Fruit fly (Drosophila melanogaster) whole organism, embryonic: ENCODE measurements around the gene CG1622.

Experiments
- Adf1 ChIP-seq: fragments of 200-800 bp; sonication (Bioruptor generic); IDR thresholded peaks from 2 replicates; pipeline ENCODE4 v1.3.6; 2022; ENCODE audit warnings: missing biosample characterization, missing genetic modification characterization
- Bteb2 ChIP-seq: fragments of 200-800 bp; sonication (Bioruptor generic); optimal IDR thresholded peaks from 2 replicates; lab custom pipeline; 2016; ENCODE audit warnings: missing biosample characterization, missing genetic modification characterization
- CG14710 ChIP-seq: fragments of 200-800 bp; sonication (Bioruptor generic); optimal IDR thresholded peaks from 3 replicates; lab custom pipeline; 2019; ENCODE audit warnings: missing biosample characterization, mild to moderate bottlenecking, missing genetic modification characterization, moderate library complexity
- CG14860 ChIP-seq: fragments of 200-800 bp; sonication (Bioruptor generic); IDR thresholded peaks from 3 replicates; pipeline ENCODE4 v1.3.6; 2022; ENCODE audit warnings: missing biosample characterization, missing genetic modification characterization; ENCODE audit not compliant: partially characterized antibody
- CG17912 ChIP-seq: fragments of 200-800 bp; sonication (Bioruptor generic); optimal IDR thresholded peaks from 2 replicates; lab custom pipeline; 2018; ENCODE audit warnings: missing biosample characterization, mild to moderate bottlenecking, missing genetic modification characterization
- CG18599 ChIP-seq: fragments of 200-800 bp; sonication (Bioruptor generic); optimal IDR thresholded peaks from 3 replicates; lab custom pipeline; 2017; ENCODE audit warnings: missing biosample characterization, missing genetic modification characterization, mild to moderate bottlenecking, moderate library complexity, missing genetic modification reagents
- CG2199 ChIP-seq: fragments of 200-800 bp; sonication (Bioruptor generic); IDR thresholded peaks from 3 replicates; pipeline ENCODE4 v1.3.6; 2022; ENCODE audit warnings: missing biosample characterization, missing genetic modification characterization
- CG2875 ChIP-seq: fragments of 200-800 bp; sonication (Bioruptor generic); optimal IDR thresholded peaks from 2 replicates; lab custom pipeline; 2017; ENCODE audit warnings: missing biosample characterization, mild to moderate bottlenecking, missing genetic modification characterization, missing genetic modification reagents
- CG32772 ChIP-seq: fragments of 200-800 bp; sonication (Bioruptor generic); IDR thresholded peaks from 2 replicates; pipeline ENCODE4 v1.3.6; 2022; ENCODE audit warnings: missing biosample characterization, missing genetic modification characterization
- CG3281 ChIP-seq: fragments of 200-800 bp; sonication (Bioruptor generic); optimal IDR thresholded peaks from 3 replicates; lab custom pipeline; 2017; ENCODE audit warnings: missing biosample characterization, mild to moderate bottlenecking, missing genetic modification characterization
- CG6254 ChIP-seq: fragments of 200-800 bp; sonication (Bioruptor generic); optimal IDR thresholded peaks from 3 replicates; lab custom pipeline; 2017; ENCODE audit warnings: mild to moderate bottlenecking, missing biosample characterization, missing genetic modification reagents, missing genetic modification characterization
- CG6765 ChIP-seq: fragments of 200-800 bp; sonication (Bioruptor generic); optimal IDR thresholded peaks from 3 replicates; lab custom pipeline; 2017; ENCODE audit warnings: missing biosample characterization, mild to moderate bottlenecking, missing genetic modification characterization
- CG6854 ChIP-seq: fragments of 200-800 bp; sonication (Bioruptor generic); optimal IDR thresholded peaks from 3 replicates; lab custom pipeline; 2017; ENCODE audit warnings: missing biosample characterization, mild to moderate bottlenecking, missing genetic modification characterization
- CG7271 ChIP-seq: fragments of 200-800 bp; sonication (Bioruptor generic); optimal IDR thresholded peaks from 2 replicates; lab custom pipeline; 2018; ENCODE audit warnings: missing biosample characterization, mild to moderate bottlenecking, missing genetic modification characterization, moderate library complexity
- CG8944 ChIP-seq: fragments of 200-800 bp; sonication (Bioruptor generic); optimal IDR thresholded peaks from 3 replicates; lab custom pipeline; 2016; ENCODE audit warnings: missing biosample characterization, missing genetic modification characterization
- CG9932 ChIP-seq: fragments of 200-800 bp; sonication (Bioruptor generic); IDR thresholded peaks from 2 replicates; pipeline ENCODE4 v1.3.6; 2022; ENCODE audit warnings: missing biosample characterization, missing genetic modification characterization
- CHES-1-like ChIP-seq: fragments of 200-800 bp; sonication (Bioruptor generic); optimal IDR thresholded peaks from 2 replicates; lab custom pipeline; 2016; ENCODE audit warnings: missing biosample characterization, missing genetic modification characterization
- D19B ChIP-seq: fragments of 200-800 bp; sonication (Bioruptor generic); optimal IDR thresholded peaks from 2 replicates; lab custom pipeline; 2017; ENCODE audit warnings: missing biosample characterization, mild to moderate bottlenecking, missing genetic modification characterization
- Elba2 ChIP-seq: fragments of 200-800 bp; sonication (Bioruptor generic); optimal IDR thresholded peaks from 3 replicates; lab custom pipeline; 2016; ENCODE audit warnings: missing biosample characterization, missing genetic modification characterization
- Hand ChIP-seq: fragments of 200-800 bp; sonication (Bioruptor generic); optimal IDR thresholded peaks from 2 replicates; lab custom pipeline; 2017; ENCODE audit warnings: mild to moderate bottlenecking, missing biosample characterization, missing genetic modification reagents, missing genetic modification characterization
- Hmr ChIP-seq: fragments of 200-800 bp; sonication (Bioruptor generic); optimal IDR thresholded peaks from 3 replicates; lab custom pipeline; 2017; ENCODE audit warnings: mild to moderate bottlenecking, missing biosample characterization, missing genetic modification reagents, missing genetic modification characterization
- MESR4 ChIP-seq: fragments of 200-800 bp; sonication (Bioruptor generic); optimal IDR thresholded peaks from 2 replicates; lab custom pipeline; 2018; ENCODE audit warnings: missing biosample characterization, mild to moderate bottlenecking, missing genetic modification characterization, moderate library complexity
- Mes4 ChIP-seq: fragments of 200-800 bp; sonication (Bioruptor generic); optimal IDR thresholded peaks from 2 replicates; lab custom pipeline; 2016; ENCODE audit warnings: missing biosample characterization, missing genetic modification characterization
- Mrtf ChIP-seq: fragments of 200-800 bp; sonication (Bioruptor generic); IDR thresholded peaks from 3 replicates; pipeline ENCODE4 v1.3.6; 2022; ENCODE audit warnings: missing biosample characterization, missing genetic modification characterization
- NC2α ChIP-seq: fragments of 200-800 bp; sonication (Bioruptor generic); optimal IDR thresholded peaks from 2 replicates; lab custom pipeline; 2016; ENCODE audit warnings: missing biosample characterization, missing genetic modification characterization
- Nf-YC ChIP-seq: fragments of 200-800 bp; optimal IDR thresholded peaks from 3 replicates; lab custom pipeline; 2019; ENCODE audit warnings: missing biosample characterization, mild to moderate bottlenecking, missing genetic modification characterization, moderate library complexity
- Spps ChIP-seq: fragments of 200-800 bp; sonication (Bioruptor generic); optimal IDR thresholded peaks from 2 replicates; lab custom pipeline; 2018; ENCODE audit warnings: missing biosample characterization, mild to moderate bottlenecking, missing genetic modification characterization
- Usf ChIP-seq: fragments of 200-800 bp; sonication (Bioruptor generic); optimal IDR thresholded peaks from 2 replicates; lab custom pipeline; 2017; ENCODE audit warnings: missing genotype, missing biosample characterization, missing genetic modification characterization
- ato ChIP-seq: fragments of 200-800 bp; sonication (Bioruptor generic); IDR thresholded peaks from 2 replicates; pipeline ENCODE4 v1.3.6; 2022; ENCODE audit warnings: missing biosample characterization, missing genetic modification characterization; ENCODE audit not compliant: partially characterized antibody
- bab2 ChIP-seq: fragments of 200-800 bp; sonication (Bioruptor generic); optimal IDR thresholded peaks from 2 replicates; lab custom pipeline; 2016; ENCODE audit warnings: missing biosample characterization, missing genetic modification characterization
- bbx ChIP-seq: fragments of 200-800 bp; sonication (Bioruptor generic); IDR thresholded peaks from 2 replicates; pipeline ENCODE4 v1.3.6; 2022; ENCODE audit warnings: missing biosample characterization, missing genetic modification characterization; ENCODE audit not compliant: partially characterized antibody
- btn ChIP-seq: fragments of 200-800 bp; sonication (Bioruptor generic); optimal IDR thresholded peaks from 2 replicates; lab custom pipeline; 2016; ENCODE audit warnings: missing biosample characterization, missing genetic modification characterization
- chif ChIP-seq, 2 experiments: fragments of 200-800 bp; sonication (Bioruptor generic); optimal IDR thresholded peaks; 3 replicates each; lab custom pipeline; 2016; ENCODE audit warnings: missing biosample characterization in 2 of 2, missing genetic modification characterization in 2 of 2
- chm ChIP-seq: fragments of 200-800 bp; sonication (Bioruptor generic); IDR thresholded peaks from 2 replicates; pipeline ENCODE4 v1.3.6; 2022; ENCODE audit warnings: missing biosample characterization, missing genetic modification characterization
- dati ChIP-seq: fragments of 200-800 bp; sonication (Bioruptor generic); IDR thresholded peaks from 2 replicates; pipeline ENCODE4 v1.3.6; 2022; ENCODE audit warnings: missing biosample characterization, missing genetic modification characterization
- disco-r ChIP-seq: fragments of 200-800 bp; sonication (Bioruptor generic); optimal IDR thresholded peaks from 2 replicates; lab custom pipeline; 2016; ENCODE audit warnings: missing biosample characterization, missing genetic modification characterization
- gce ChIP-seq: fragments of 200-800 bp; sonication (Bioruptor generic); IDR thresholded peaks from 3 replicates; pipeline ENCODE4 v1.3.6; 2022; ENCODE audit warnings: missing biosample characterization, missing genetic modification characterization
- hth ChIP-seq: fragments of >200 bp; optimal IDR thresholded peaks from 2 replicates; lab custom pipeline; 2017; ENCODE audit warnings: inconsistent platforms
- onecut ChIP-seq: fragments of 200-800 bp; sonication (Bioruptor generic); IDR thresholded peaks from 2 replicates; pipeline ENCODE4 v1.3.6; 2022; ENCODE audit warnings: missing biosample characterization, missing genetic modification characterization
- p53 ChIP-seq: fragments of 200-800 bp; sonication (Bioruptor generic); optimal IDR thresholded peaks from 2 replicates; lab custom pipeline; 2016; ENCODE audit warnings: missing biosample characterization, missing genetic modification characterization
- pan ChIP-seq, 4 experiments: fragments of >200 bp in 3 of 4; fragments of 200-800 bp in 1 of 4; sonication (Bioruptor generic) in 1 of 4; optimal IDR thresholded peaks in 3 of 4; IDR thresholded peaks in 1 of 4; 2 replicates each; pipeline versions ENCODE4 v1.3.6 to Lab custom; 2017 to 2022; ENCODE audit warnings: missing biosample characterization in 2 of 4, missing genetic modification characterization in 2 of 4, mixed read lengths in 1 of 4
- pnt ChIP-seq: fragments of 200-800 bp; sonication (Bioruptor generic); optimal IDR thresholded peaks from 3 replicates; lab custom pipeline; 2016; ENCODE audit warnings: missing biosample characterization, missing genetic modification characterization
- psq ChIP-seq: fragments of 200-800 bp; sonication (Bioruptor generic); optimal IDR thresholded peaks from 2 replicates; lab custom pipeline; 2017; ENCODE audit warnings: missing biosample characterization, missing genetic modification characterization
- row ChIP-seq: fragments of 200-800 bp; sonication (Bioruptor generic); IDR thresholded peaks from 3 replicates; pipeline ENCODE4 v1.3.6; 2022; ENCODE audit warnings: missing biosample characterization, missing genetic modification characterization
- run ChIP-seq: fragments of 200-800 bp; sonication (Bioruptor generic); optimal IDR thresholded peaks from 3 replicates; lab custom pipeline; 2018; ENCODE audit warnings: missing biosample characterization, mild to moderate bottlenecking, missing genetic modification characterization
- scrt ChIP-seq: fragments of 200-800 bp; sonication (Bioruptor generic); optimal IDR thresholded peaks from 2 replicates; lab custom pipeline; 2018; ENCODE audit warnings: missing biosample characterization, mild to moderate bottlenecking, missing genetic modification characterization, moderate library complexity
- sim ChIP-seq: fragments of 200-800 bp; sonication (Bioruptor generic); IDR thresholded peaks from 2 replicates; pipeline ENCODE4 v1.3.6; 2022; ENCODE audit warnings: missing biosample characterization, missing genetic modification characterization
- slou ChIP-seq: fragments of 200-800 bp; sonication (Bioruptor generic); optimal IDR thresholded peaks from 3 replicates; lab custom pipeline; 2016; ENCODE audit warnings: missing biosample characterization, missing genetic modification characterization
- sqz ChIP-seq: fragments of 200-800 bp; sonication (Bioruptor generic); optimal IDR thresholded peaks from 3 replicates; lab custom pipeline; 2018; ENCODE audit warnings: missing biosample characterization, mild to moderate bottlenecking, missing genetic modification characterization
- tgo ChIP-seq: fragments of 200-800 bp; sonication (Bioruptor generic); IDR thresholded peaks from 3 replicates; pipeline ENCODE4 v1.3.6; 2022; ENCODE audit warnings: missing biosample characterization, missing genetic modification characterization
- wek ChIP-seq: fragments of 200-800 bp; sonication (Bioruptor generic); optimal IDR thresholded peaks from 3 replicates; lab custom pipeline; 2018; ENCODE audit warnings: missing biosample characterization, mild to moderate bottlenecking, missing genetic modification characterization, moderate library complexity

CG1622 gene

dm6 chrX:13251310-13251709, 45.6 kb upstream of the CG1622 start (continued):
- TF ChIP-seq CG14710 (tag; lab: Kevin White, UChicago) (peak; percentile 36), CG6765 (GFP tag; lab: Kevin White, UChicago) (no peak), sqz (GFP tag; lab: Kevin White, UChicago) (no peak), slou (peak; percentile 48), sim (GFP tag; lab: Robert Waterston, UW) (0 out of 2 replicates have a peak, but pooled peaks have one; percentile 18), CHES-1-like (GFP tag; lab: Kevin White, UChicago) (peak; percentile 68), chif (GFP tag; optimal IDR thresholded peaks at IDR 0.05; lab: Kevin White, UChicago) (peak; percentile 75), CG6254 (GFP tag; lab: Kevin White, UChicago) (peak; percentile 57), tgo (peak; percentile 77), Mrtf (GFP tag; lab: Robert Waterston, UW) (peak; percentile 74), CG7271 (tag; lab: Kevin White, UChicago) (no peak), ato (GFP tag; lab: Robert Waterston, UW) (no peak), CG14860 (no peak), Adf1 (GFP tag; lab: Robert Waterston, UW) (no peak), Hmr (GFP tag; lab: Kevin White, UChicago) (peak; percentile 69), Nf-YC (tag; lab: Kevin White, UChicago) (no peak), Elba2 (GFP tag; lab: Kevin White, UChicago) (no peak), btn (GFP tag; lab: Kevin White, UChicago) (peak; percentile 69), Hand (GFP tag; lab: Kevin White, UChicago) (peak; percentile 8), run (tag; lab: Kevin White, UChicago) (peak; percentile 24), pan (optimal IDR thresholded peaks at IDR 0.05; lab: Kevin White, UChicago) (no peak), pan (GFP tag; optimal IDR thresholded peaks at IDR 0.05 in 1 of 2, IDR thresholded peaks at IDR 0.05 in 1 of 2) (peak in 1 of 2 experiments; percentile 76), CG32772 (GFP tag; lab: Robert Waterston, UW) (peak; percentile 81), row (GFP tag; lab: Robert Waterston, UW) (peak; percentile 75), D19B (GFP tag; lab: Kevin White, UChicago) (peak; percentile 26), scrt (GFP tag; lab: Kevin White, UChicago) (peak; percentile 46), p53 (peak; percentile 71), CG6854 (GFP tag; lab: Kevin White, UChicago) (peak; percentile 44), disco-r (GFP tag; lab: Kevin White, UChicago) (peak; percentile 17), Usf (GFP tag; lab: Kevin White, UChicago) (peak; percentile 77), Bteb2 (GFP tag; lab: Kevin White, UChicago) (peak; percentile 65), CG18599 (GFP tag; lab: Kevin White, UChicago) (peak; percentile 86), MESR4 (no peak), psq (GFP tag; lab: Kevin White, UChicago) (no peak), chm (0 out of 2 replicates have a peak, but pooled peaks have one; percentile 38), CG9932 (peak; percentile 70), CG17912 (GFP tag; lab: Kevin White, UChicago) (no peak), bab2 (GFP tag; lab: Kevin White, UChicago) (peak; percentile 68), CG8944 (GFP tag; lab: Kevin White, UChicago) (peak; percentile 65), gce (GFP tag; lab: Robert Waterston, UW) (peak; percentile 76; the same call in 2 of the 3 replicates), Mes4 (peak; percentile 67), wek (GFP tag; lab: Kevin White, UChicago) (peak; percentile 49), onecut (peak; percentile 67), dati (GFP tag; lab: Robert Waterston, UW) (peak; percentile 61; the same call in 1 of the 2 replicates), hth (lab: Kevin White, UChicago) (no peak), pnt (GFP tag; lab: Kevin White, UChicago) (peak; percentile 93), CG3281 (GFP tag; lab: Kevin White, UChicago) (peak; percentile 62), NC2α (GFP tag; lab: Kevin White, UChicago) (peak; percentile 30), Spps (no peak), CG2875 (GFP tag; lab: Kevin White, UChicago) (peak; percentile 68), CG2199 (no peak), bbx (GFP tag; lab: Robert Waterston, UW) (no peak)
